Worm (Caenorhabditis elegans): ENCODE results near the gene dph-2.

DNA sequence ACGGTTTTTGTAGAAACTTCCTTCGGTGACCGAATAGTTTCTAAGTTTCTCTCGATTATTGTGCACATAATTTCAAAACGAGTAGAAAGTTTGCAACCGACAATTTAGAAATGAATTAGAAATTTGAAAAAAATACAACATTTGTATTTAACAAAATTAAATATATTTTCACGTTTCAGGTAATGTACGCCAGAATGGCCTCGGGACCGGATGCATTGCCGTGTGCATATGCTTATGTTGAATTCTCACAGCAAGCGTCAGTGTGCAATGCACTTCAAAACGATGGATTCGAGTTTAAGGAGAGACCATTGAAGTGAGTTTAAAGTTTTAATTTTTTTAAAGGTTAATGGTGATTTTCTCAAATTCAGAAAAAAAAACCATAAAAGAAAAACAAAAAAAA is 53.2 kb downstream of the dph-2 start, which contains the start of gene marc-2:
- TF ChIP-seq ZK546.5 (tag; optimal IDR thresholded peaks at IDR 0.05) (no peak), nhr-6 (tag; optimal IDR thresholded peaks at IDR 0.05) (no peak), nhr-25 (tag; optimal IDR thresholded peaks at IDR 0.05) (no peak)
